Fruit fly (Drosophila melanogaster) whole organism, prepupa: ENCODE results near the gene CG7183.

Source experiments
- Blimp-1 ChIP-seq: fragments of 200-800 bp; sonication (Bioruptor generic); optimal IDR thresholded peaks from 3 replicates; lab custom pipeline; 2017; ENCODE audit warnings: missing biosample characterization, missing genetic modification characterization, mild to moderate bottlenecking, moderate library complexity, missing genetic modification reagents
- CG11902 ChIP-seq: fragments of 200-800 bp; sonication (Bioruptor generic); optimal IDR thresholded peaks from 3 replicates; lab custom pipeline; 2016; ENCODE audit warnings: missing biosample characterization, missing genetic modification characterization
- CG15336 ChIP-seq: fragments of 200-800 bp; sonication (Bioruptor generic); IDR thresholded peaks from 2 replicates; pipeline ENCODE4 v1.3.6; 2022; ENCODE audit warnings: missing biosample characterization, missing genetic modification characterization
- CG32006 ChIP-seq: fragments of 200-800 bp; sonication (Bioruptor generic); optimal IDR thresholded peaks from 3 replicates; lab custom pipeline; 2017; ENCODE audit warnings: missing biosample characterization, mild to moderate bottlenecking, missing genetic modification characterization
- CG34406 ChIP-seq: fragments of 200-800 bp; sonication (Bioruptor generic); optimal IDR thresholded peaks from 3 replicates; lab custom pipeline; 2016; ENCODE audit warnings: missing biosample characterization, missing genetic modification characterization
- CG3919 ChIP-seq: fragments of 200-800 bp; sonication (Bioruptor generic); optimal IDR thresholded peaks from 3 replicates; lab custom pipeline; 2016; ENCODE audit warnings: missing biosample characterization, missing genetic modification characterization
- CG6276 ChIP-seq: fragments of 200-800 bp; sonication (Bioruptor generic); optimal IDR thresholded peaks from 2 replicates; lab custom pipeline; 2017; ENCODE audit warnings: missing biosample characterization, mild to moderate bottlenecking, missing genetic modification characterization
- CG6792 ChIP-seq: fragments of 200-800 bp; sonication (Bioruptor generic); optimal IDR thresholded peaks from 3 replicates; lab custom pipeline; 2016; ENCODE audit warnings: missing biosample characterization, missing genetic modification characterization
- CG6808 ChIP-seq: fragments of 200-800 bp; sonication (Bioruptor generic); optimal IDR thresholded peaks from 3 replicates; lab custom pipeline; 2017; ENCODE audit warnings: missing biosample characterization, missing genetic modification characterization, mild to moderate bottlenecking, moderate library complexity, missing genetic modification reagents
- CG6854 ChIP-seq: fragments of 200-800 bp; sonication (Bioruptor generic); optimal IDR thresholded peaks from 2 replicates; lab custom pipeline; 2017; ENCODE audit warnings: missing biosample characterization, mild to moderate bottlenecking, missing genetic modification characterization
- CG8119 ChIP-seq: fragments of 200-800 bp; sonication (Bioruptor generic); IDR thresholded peaks from 3 replicates; pipeline ENCODE4 v1.3.6; 2022; ENCODE audit warnings: missing biosample characterization, missing genetic modification characterization
- CG8319 ChIP-seq: fragments of 200-800 bp; sonication (Bioruptor generic); optimal IDR thresholded peaks from 3 replicates; lab custom pipeline; 2016; ENCODE audit warnings: missing biosample characterization, missing genetic modification characterization
- Eip78C ChIP-seq: fragments of 200-800 bp; sonication (Bioruptor generic); peaks from one replicate; lab custom pipeline; 2016; ENCODE audit warnings: missing biosample characterization, missing genetic modification characterization
- Eip93F ChIP-seq: fragments of 200-800 bp; sonication (Bioruptor generic); optimal IDR thresholded peaks from 2 replicates; lab custom pipeline; 2016; ENCODE audit warnings: missing biosample characterization, mild to moderate bottlenecking, missing genetic modification characterization
- Ets21C ChIP-seq: fragments of 200-800 bp; sonication (Bioruptor generic); optimal IDR thresholded peaks from 3 replicates; lab custom pipeline; 2016; ENCODE audit warnings: missing biosample characterization, missing genetic modification characterization
- Ets96B ChIP-seq: fragments of 200-800 bp; optimal IDR thresholded peaks from 2 replicates; lab custom pipeline; 2019; ENCODE audit warnings: missing biosample characterization, mild to moderate bottlenecking, missing genetic modification characterization, moderate library complexity
- Hr38 ChIP-seq: sonication (Bioruptor generic); optimal IDR thresholded peaks from 2 replicates; lab custom pipeline; 2016; ENCODE audit warnings: missing biosample characterization, missing genetic modification characterization
- Hr39 ChIP-seq: fragments of 200-800 bp; sonication (Bioruptor generic); optimal IDR thresholded peaks from 2 replicates; lab custom pipeline; 2016; ENCODE audit warnings: missing biosample characterization, missing genetic modification characterization
- Hr4 ChIP-seq: fragments of 200-800 bp; sonication (Bioruptor generic); optimal IDR thresholded peaks from 3 replicates; lab custom pipeline; 2016; ENCODE audit warnings: missing biosample characterization, missing genetic modification characterization
- Lpt ChIP-seq: fragments of 200-800 bp; sonication (Bioruptor generic); optimal IDR thresholded peaks from 3 replicates; lab custom pipeline; 2016; ENCODE audit warnings: missing biosample characterization, missing genetic modification characterization
- Smox ChIP-seq: fragments of 200-800 bp; sonication (Bioruptor generic); optimal IDR thresholded peaks from 3 replicates; lab custom pipeline; 2016; ENCODE audit warnings: missing biosample characterization, missing genetic modification characterization
- Sox102F ChIP-seq: fragments of 200-800 bp; sonication (Bioruptor generic); optimal IDR thresholded peaks from 2 replicates; lab custom pipeline; 2016; ENCODE audit warnings: missing biosample characterization, mild to moderate bottlenecking, missing genetic modification characterization
- Sox14 ChIP-seq: fragments of 200-800 bp; sonication (Bioruptor generic); optimal IDR thresholded peaks from 3 replicates; lab custom pipeline; 2016; ENCODE audit warnings: missing biosample characterization, missing genetic modification characterization
- Sox15 ChIP-seq: fragments of 200-800 bp; sonication (Bioruptor generic); optimal IDR thresholded peaks from 3 replicates; lab custom pipeline; 2016; ENCODE audit warnings: missing biosample characterization, missing genetic modification characterization
- acj6 ChIP-seq: fragments of 200-800 bp; sonication (Bioruptor generic); optimal IDR thresholded peaks from 3 replicates; lab custom pipeline; 2016; ENCODE audit warnings: missing biosample characterization, missing genetic modification characterization
- cyc ChIP-seq: fragments of 200-800 bp; sonication (Bioruptor generic); optimal IDR thresholded peaks from 3 replicates; lab custom pipeline; 2016; ENCODE audit warnings: missing biosample characterization, missing genetic modification characterization
- dsx ChIP-seq: fragments of 200-800 bp; optimal IDR thresholded peaks from 3 replicates; lab custom pipeline; 2019; ENCODE audit warnings: missing biosample characterization, mild to moderate bottlenecking, missing genetic modification characterization, moderate library complexity; ENCODE audit not compliant: poor library complexity, severe bottlenecking
- esn ChIP-seq: fragments of 200-800 bp; sonication (Bioruptor generic); optimal IDR thresholded peaks from 2 replicates; lab custom pipeline; 2016; ENCODE audit warnings: missing biosample characterization, mild to moderate bottlenecking, missing genetic modification characterization, moderate library complexity
- fd59A ChIP-seq: fragments of 200-800 bp; sonication (Bioruptor generic); optimal IDR thresholded peaks from 2 replicates; lab custom pipeline; 2017; ENCODE audit warnings: missing biosample characterization, mild to moderate bottlenecking, missing genetic modification characterization, missing genetic modification reagents
- fkh ChIP-seq: fragments of 200-800 bp; sonication (Bioruptor generic); optimal IDR thresholded peaks from 3 replicates; lab custom pipeline; 2017; ENCODE audit warnings: missing biosample characterization, mild to moderate bottlenecking, missing genetic modification characterization, moderate library complexity
- lz ChIP-seq: fragments of 200-800 bp; sonication (Bioruptor generic); optimal IDR thresholded peaks from 3 replicates; lab custom pipeline; 2016; ENCODE audit warnings: missing biosample characterization, missing genetic modification characterization
- net ChIP-seq: fragments of 200-800 bp; sonication (Bioruptor generic); optimal IDR thresholded peaks from 3 replicates; lab custom pipeline; 2016; ENCODE audit warnings: missing biosample characterization, missing genetic modification characterization
- salr ChIP-seq, 2 experiments: fragments of 200-800 bp; sonication (Bioruptor generic); optimal IDR thresholded peaks; 3 replicates each; lab custom pipeline; 2016 to 2018; ENCODE audit warnings: missing biosample characterization in 2 of 2, missing genetic modification characterization in 2 of 2, mild to moderate bottlenecking in 1 of 2
- spab ChIP-seq: fragments of 200-800 bp; sonication (Bioruptor generic); optimal IDR thresholded peaks from 2 replicates; lab custom pipeline; 2017; ENCODE audit warnings: missing biosample characterization, mild to moderate bottlenecking, missing genetic modification characterization, missing genetic modification reagents
- ss ChIP-seq, 2 experiments: fragments of 200-800 bp; sonication (Bioruptor generic); optimal IDR thresholded peaks; 2 replicates in 1 of 2; 3 replicates in 1 of 2; lab custom pipeline; 2017 to 2018; ENCODE audit warnings: mild to moderate bottlenecking in 2 of 2, missing biosample characterization in 2 of 2, missing genetic modification characterization in 2 of 2, moderate library complexity in 1 of 2
- svp ChIP-seq: fragments of 200-800 bp; sonication (Bioruptor generic); peaks from one replicate; lab custom pipeline; 2016; ENCODE audit warnings: missing biosample characterization, missing genetic modification characterization
- topi ChIP-seq: fragments of 200-800 bp; sonication (Bioruptor generic); optimal IDR thresholded peaks from 3 replicates; lab custom pipeline; 2016; ENCODE audit warnings: missing biosample characterization, missing genetic modification characterization
- vri ChIP-seq: fragments of 200-800 bp; sonication (Bioruptor generic); optimal IDR thresholded peaks from 3 replicates; lab custom pipeline; 2016; ENCODE audit warnings: missing biosample characterization, mild to moderate bottlenecking, missing genetic modification characterization

The CG7183 gene

DNA sequence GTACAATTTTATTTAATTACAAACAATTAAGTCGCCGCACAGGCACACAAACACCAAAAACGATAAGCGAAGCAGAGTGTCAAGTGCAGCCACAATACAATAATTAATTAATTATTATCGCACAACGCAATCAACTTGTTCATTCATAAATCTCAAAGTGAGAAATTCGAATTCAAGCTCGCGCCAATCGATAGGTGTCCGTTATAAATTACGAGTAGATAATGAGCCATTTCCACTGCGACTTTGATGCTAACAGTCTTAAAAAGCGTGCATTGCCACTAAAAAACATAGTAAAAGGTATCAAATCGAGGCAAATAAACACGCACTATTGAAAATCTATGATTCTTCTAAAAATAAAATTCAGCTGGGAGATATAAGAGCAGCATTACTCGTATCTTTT lies 9.7 kb upstream of the CG7183 start:
- TF ChIP-seq svp (GFP tag; lab: Kevin White, UChicago): peak; percentile 72
- no peak for TF ChIP-seq CG15336 (GFP tag; lab: Robert Waterston, UW)

DNA sequence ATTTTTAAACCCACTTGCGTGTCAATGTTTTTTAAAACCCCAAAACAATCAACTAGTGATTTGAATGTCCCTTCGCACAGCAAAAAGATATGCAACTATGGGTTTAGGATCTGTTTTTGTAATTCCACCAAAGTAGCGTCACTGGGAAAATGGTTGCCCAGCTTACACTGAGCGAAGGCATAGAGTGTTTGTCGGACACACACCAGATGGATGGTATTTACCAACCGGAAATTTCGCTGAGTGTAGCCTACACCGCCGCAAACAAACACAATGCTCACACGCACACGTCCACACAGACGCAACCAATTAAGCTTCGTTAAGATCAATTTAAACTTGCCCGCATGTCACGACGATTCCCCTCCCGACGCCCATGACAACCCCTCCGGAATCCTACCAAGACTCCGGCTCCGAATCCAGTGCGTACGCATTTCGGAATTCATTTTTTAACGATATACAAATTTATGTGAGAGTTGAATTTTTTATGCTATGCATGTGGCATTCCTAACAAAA lies 8.3 kb upstream of the CG7183 start:
- TF ChIP-seq CG11902 (GFP tag; lab: Kevin White, UChicago) (no peak), svp (GFP tag; lab: Kevin White, UChicago) (peak; percentile 44), Eip78C (peak; percentile 66), acj6 (GFP tag; lab: Kevin White, UChicago) (no peak), Sox15 (GFP tag; lab: Kevin White, UChicago) (no peak)
- TF ChIP-seq, all 60 proteins: peak for 2

DNA sequence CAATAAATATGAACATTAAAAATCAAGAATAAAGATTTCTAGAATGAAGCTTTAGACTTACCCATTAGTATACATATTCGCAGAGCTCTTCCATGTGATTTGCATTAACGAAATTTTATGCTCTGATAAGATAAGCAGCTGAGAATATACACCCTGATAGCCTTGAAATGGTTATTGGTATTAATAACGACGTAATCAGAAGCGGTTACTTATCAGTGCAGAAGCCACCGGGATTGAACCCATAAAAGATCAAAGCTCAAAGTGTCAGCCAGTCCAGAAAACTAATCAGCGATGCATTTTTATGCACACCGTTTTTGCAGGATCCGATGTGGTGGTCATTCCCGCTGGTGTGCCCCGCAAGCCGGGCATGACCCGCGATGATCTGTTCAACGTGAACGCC lies 6.9 kb upstream of the CG7183 start:
- TF ChIP-seq svp (GFP tag; lab: Kevin White, UChicago) (peak; percentile 95), ss (GFP tag; optimal IDR thresholded peaks at IDR 0.05; lab: Kevin White, UChicago) (no peak), Sox102F (GFP tag; lab: Kevin White, UChicago) (no peak), lz (GFP tag; lab: Kevin White, UChicago) (no peak), CG11902 (GFP tag; lab: Kevin White, UChicago) (no peak), Ets21C (GFP tag; lab: Kevin White, UChicago) (no peak), vri (GFP tag; lab: Kevin White, UChicago) (peak; percentile 49), CG6276 (GFP tag; lab: Kevin White, UChicago) (no peak)

DNA sequence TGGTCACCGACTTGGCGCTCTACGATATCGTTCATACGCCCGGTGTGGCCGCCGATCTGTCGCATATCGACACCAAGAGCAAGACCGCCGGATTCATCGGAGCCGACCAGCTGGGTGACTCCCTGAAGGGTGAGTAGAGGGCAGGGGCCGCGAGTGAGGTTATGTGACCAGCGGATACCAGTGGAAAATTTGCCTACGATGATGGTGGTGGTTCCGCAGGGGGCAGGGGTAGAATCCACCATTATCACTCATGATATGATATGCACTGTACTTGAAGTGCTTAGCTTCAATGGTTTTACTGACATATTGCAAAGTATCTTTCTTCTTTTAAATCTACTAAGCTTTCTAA lies 6.3 kb upstream of the CG7183 start:
- no peak for TF ChIP-seq CG6808 (GFP tag; lab: Kevin White, UChicago)
- TF ChIP-seq CG6854 (GFP tag; lab: Kevin White, UChicago): no peak
- no peak for TF ChIP-seq CG6792 (GFP tag; lab: Kevin White, UChicago)
- TF ChIP-seq Hr4 (GFP tag; lab: Kevin White, UChicago): no peak
- TF ChIP-seq Eip93F: no peak
- no peak for TF ChIP-seq spab (GFP tag; lab: Kevin White, UChicago)
- no peak for TF ChIP-seq CG6276 (GFP tag; lab: Kevin White, UChicago)

DNA sequence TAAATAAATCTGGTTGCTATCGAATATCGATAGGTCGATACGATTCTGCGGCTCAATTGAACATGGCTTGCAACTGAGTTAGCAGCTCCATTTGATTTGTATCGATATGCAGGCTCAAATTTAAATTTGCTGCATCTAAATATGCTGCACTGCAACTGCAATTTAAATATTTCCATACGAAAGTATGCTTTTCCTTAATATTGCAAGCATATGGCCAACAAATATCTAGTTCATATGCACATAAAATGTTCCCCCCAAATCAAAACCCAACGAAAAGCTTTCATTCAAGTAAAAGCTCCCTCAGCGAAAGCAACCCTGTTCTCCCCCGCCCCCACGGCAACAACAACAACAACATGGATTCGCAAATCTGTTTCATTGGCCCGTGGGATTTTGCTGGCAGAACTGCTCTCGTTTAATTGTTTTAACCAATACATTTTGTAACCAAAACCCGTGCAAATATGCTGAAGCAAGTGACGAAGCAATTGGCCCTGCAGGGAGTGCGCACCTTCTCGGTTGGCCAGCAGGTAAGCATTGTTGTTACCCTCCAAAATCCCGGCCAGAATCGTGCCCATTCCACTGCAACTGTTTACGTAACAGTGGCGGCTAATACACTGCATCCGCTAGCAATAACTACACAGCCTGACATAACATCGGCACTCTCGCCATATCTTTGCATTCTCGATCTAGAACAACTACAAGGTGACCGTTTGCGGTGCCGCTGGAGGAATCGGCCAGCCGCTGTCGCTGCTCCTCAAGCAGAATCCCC lies 5.7 kb upstream of the CG7183 start, which contains the start of the genes CG7168 and Mdh2:
TSS of gene CG7168 (minus strand) at position 40 of the 766 bp plus-strand sequence.
TSS of gene Mdh2 (plus strand) at position 354 of the 766 bp plus-strand sequence.
- TF ChIP-seq svp (GFP tag; lab: Kevin White, UChicago) (peak; percentile 75), topi (peak; percentile 2), dsx (peak; percentile 28), vri (GFP tag; lab: Kevin White, UChicago) (peak; percentile 82), fkh (peak; percentile 79), lz (GFP tag; lab: Kevin White, UChicago) (peak; percentile 19), Smox (GFP tag; lab: Kevin White, UChicago) (no peak), Sox14 (GFP tag; lab: Kevin White, UChicago) (peak; percentile 7), salr (GFP tag; optimal IDR thresholded peaks at IDR 0.05; lab: Kevin White, UChicago) (no peak), esn (GFP tag; lab: Kevin White, UChicago) (peak; percentile 17)

DNA sequence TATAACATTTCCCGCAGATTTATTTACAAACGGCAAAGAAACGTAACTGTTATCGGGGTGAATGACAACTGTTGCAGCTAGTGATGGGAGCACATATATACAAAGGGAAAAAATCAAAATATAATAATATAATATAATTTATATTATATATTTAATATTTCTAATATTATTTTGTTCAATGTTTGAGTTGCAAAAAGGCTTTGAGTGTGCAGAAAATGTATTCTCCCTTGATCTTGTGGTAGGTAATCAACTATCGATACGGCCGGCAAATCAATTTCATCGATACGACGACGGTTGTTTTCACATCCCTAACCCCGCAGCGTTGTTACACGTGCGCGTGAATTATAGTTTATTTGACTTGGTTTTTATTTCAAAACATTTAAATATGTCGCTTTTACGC lies 2.9 kb upstream of the CG7183 start, which contains the start of the genes mTerf5 and Non3:
TSS of gene mTerf5 (minus strand) at position 249 of the 400 bp plus-strand sequence.
TSS of gene Non3 (plus strand) at position 289 of the 400 bp plus-strand sequence.
- TF ChIP-seq Eip93F (no peak), Hr38 (GFP tag; lab: Kevin White, UChicago) (no peak), Ets96B (tag; lab: Kevin White, UChicago) (peak; percentile 58), CG34406 (GFP tag; lab: Kevin White, UChicago) (peak; percentile 68), dsx (peak; percentile 55), fkh (peak; percentile 64), CG8119 (GFP tag; lab: Robert Waterston, UW) (0 out of 3 replicates have a peak, but pooled peaks have one; percentile 19), Hr39 (GFP tag; lab: Kevin White, UChicago) (no peak), net (peak; percentile 21), ss (GFP tag; optimal IDR thresholded peaks at IDR 0.05; lab: Kevin White, UChicago) (peak in 1 of 2 experiments; percentile 14), CG8319 (GFP tag; lab: Kevin White, UChicago) (peak; percentile 32), Lpt (no peak), CG11902 (GFP tag; lab: Kevin White, UChicago) (peak; percentile 15), Blimp-1 (GFP tag; lab: Kevin White, UChicago) (no peak), CG32006 (GFP tag; lab: Kevin White, UChicago) (no peak), CG6854 (GFP tag; lab: Kevin White, UChicago) (peak; percentile 6), cyc (GFP tag; lab: Kevin White, UChicago) (peak; percentile 30), Sox14 (GFP tag; lab: Kevin White, UChicago) (peak; percentile 33), CG3919 (GFP tag; lab: Kevin White, UChicago) (peak; percentile 53), Ets21C (GFP tag; lab: Kevin White, UChicago) (peak; percentile 2), svp (GFP tag; lab: Kevin White, UChicago) (peak; percentile 73), fd59A (GFP tag; lab: Kevin White, UChicago) (no peak)
